Worm (Caenorhabditis elegans) whole organism, early embryonic: ENCODE results near the gene srh-213.

ENCODE experiments used
- aly-1 ChIP-seq: sonication (generic microtip); optimal IDR thresholded peaks from 2 replicates; lab custom pipeline; 2016; ENCODE audit warnings: missing genetic modification characterization, missing compliant biosample characterization
- ama-1 ChIP-seq: fragments of 150-350 bp; optimal IDR thresholded peaks from 2 replicates; lab custom pipeline; 2014
- ceh-36 ChIP-seq: sonication (generic microtip); optimal IDR thresholded peaks from 2 replicates; lab custom pipeline; 2016; ENCODE audit warnings: missing genetic modification characterization, inconsistent platforms, missing compliant biosample characterization
- hnd-1 ChIP-seq: sonication (generic microtip); optimal IDR thresholded peaks from 2 replicates; lab custom pipeline; 2016; ENCODE audit warnings: missing genetic modification characterization, missing compliant biosample characterization
- pes-1 ChIP-seq: fragments of 200-800 bp; sonication (Bioruptor generic); IDR thresholded peaks from 2 replicates; pipeline ENCODE4 v1.3.6; 2022; ENCODE audit warnings: missing genetic modification reagents, missing genetic modification characterization, missing compliant biosample characterization
- scrt-1 ChIP-seq: fragments of 200-800 bp; sonication (Bioruptor generic); IDR thresholded peaks from 2 replicates; pipeline ENCODE4 v1.3.6; 2022; ENCODE audit warnings: missing genetic modification characterization, missing compliant biosample characterization

- TF ChIP-seq aly-1 (tag; lab: Kevin White, UChicago) (no peak), scrt-1 (GFP tag; lab: Robert Waterston, UW) (peak; percentile 45; the same call in 1 of the 2 replicates), pes-1 (peak; percentile 84), hnd-1 (tag; lab: Kevin White, UChicago) (peak; percentile 28), ama-1 (no peak), ceh-36 (peak; percentile 60)
These were observed 7.2 kb downstream of the srh-213 start for ce11 chrV:3587633-3588032.
